Worm (Caenorhabditis elegans) whole organism, mixed stage, embryonic: ENCODE data around the gene gbb-1.

Experiments used
- M03D4.4 ChIP-seq: sonication (generic microtip); optimal IDR thresholded peaks from 2 replicates; lab custom pipeline; 2017; ENCODE audit warnings: mild to moderate bottlenecking, missing genetic modification characterization, missing compliant biosample characterization
- bed-3 ChIP-seq: fragments of 200-800 bp; sonication (Bioruptor generic); optimal IDR thresholded peaks from 3 replicates; lab custom pipeline; 2018; ENCODE audit warnings: mild to moderate bottlenecking, missing genetic modification characterization, moderate library complexity, missing compliant biosample characterization
- blmp-1 ChIP-seq: fragments of 150-350 bp; optimal IDR thresholded peaks from 2 replicates; lab custom pipeline; 2014; ENCODE audit warnings: missing biosample characterization, missing genetic modification characterization
- ceh-39 ChIP-seq: fragments of 150-350 bp; optimal IDR thresholded peaks from 2 replicates; lab custom pipeline; 2014; ENCODE audit warnings: missing biosample characterization, missing genetic modification characterization
- ceh-43 ChIP-seq: fragments of 200-800 bp; sonication (Bioruptor generic); optimal IDR thresholded peaks from 2 replicates; lab custom pipeline; 2018; ENCODE audit warnings: mild to moderate bottlenecking, missing genetic modification characterization, moderate library complexity, missing compliant biosample characterization
- ceh-83 ChIP-seq: fragments of 200-800 bp; sonication (Bioruptor generic); optimal IDR thresholded peaks from 2 replicates; lab custom pipeline; 2018; ENCODE audit warnings: mild to moderate bottlenecking, missing genetic modification characterization, missing compliant biosample characterization
- ces-1 ChIP-seq: fragments of 150-350 bp; optimal IDR thresholded peaks from 2 replicates; lab custom pipeline; 2014; ENCODE audit warnings: missing biosample characterization, missing genetic modification reagents, missing genetic modification characterization
- cnd-1 ChIP-seq: fragments of 200-800 bp; sonication (Bioruptor generic); optimal IDR thresholded peaks from 2 replicates; lab custom pipeline; 2018; ENCODE audit warnings: mild to moderate bottlenecking, missing genetic modification characterization, missing compliant biosample characterization
- drap-1 ChIP-seq: fragments of 200-800 bp; sonication (Bioruptor generic); optimal IDR thresholded peaks from 3 replicates; lab custom pipeline; 2018; ENCODE audit warnings: mild to moderate bottlenecking, missing genetic modification characterization, missing compliant biosample characterization
- elt-1 ChIP-seq: sonication (generic microtip); optimal IDR thresholded peaks from 2 replicates; lab custom pipeline; 2017; ENCODE audit warnings: missing genetic modification characterization, mild to moderate bottlenecking, missing compliant biosample characterization, antibody characterized with exemption, moderate library complexity, borderline replicate concordance; ENCODE audit not compliant: insufficient read depth
- elt-3 ChIP-seq: fragments of 150-350 bp; optimal IDR thresholded peaks from 2 replicates; lab custom pipeline; 2014; ENCODE audit warnings: missing biosample characterization, missing genetic modification characterization
- flh-1 ChIP-seq: fragments of 200-800 bp; sonication (Bioruptor generic); optimal IDR thresholded peaks from 2 replicates; lab custom pipeline; 2018; ENCODE audit warnings: mild to moderate bottlenecking, missing genetic modification characterization, moderate library complexity, missing compliant biosample characterization
- ham-2 ChIP-seq: fragments of 200-800 bp; sonication (Bioruptor generic); optimal IDR thresholded peaks from 2 replicates; lab custom pipeline; 2018; ENCODE audit warnings: mild to moderate bottlenecking, missing genetic modification characterization, missing compliant biosample characterization
- hlh-1 ChIP-seq: fragments of 150-350 bp; optimal IDR thresholded peaks from 2 replicates; lab custom pipeline; 2014; ENCODE audit warnings: missing biosample characterization, missing genetic modification reagents, missing genetic modification characterization
- lin-13 ChIP-seq: fragments of 150-350 bp; optimal IDR thresholded peaks from 2 replicates; lab custom pipeline; 2014; ENCODE audit warnings: missing biosample characterization, missing genetic modification characterization
- lin-32 ChIP-seq: fragments of 200-800 bp; sonication (Bioruptor generic); optimal IDR thresholded peaks from 2 replicates; lab custom pipeline; 2018; ENCODE audit warnings: mild to moderate bottlenecking, missing genetic modification characterization, missing compliant biosample characterization
- lsy-2 ChIP-seq: fragments of 150-350 bp; optimal IDR thresholded peaks from 2 replicates; lab custom pipeline; 2014; ENCODE audit warnings: missing biosample characterization, missing genetic modification characterization
- mab-5 ChIP-seq: fragments of 150-350 bp; optimal IDR thresholded peaks from 2 replicates; lab custom pipeline; 2014; ENCODE audit warnings: missing biosample characterization, missing genetic modification characterization
- mep-1 ChIP-seq: fragments of 150-350 bp; optimal IDR thresholded peaks from 2 replicates; lab custom pipeline; 2017; ENCODE audit warnings: missing biosample characterization, missing genetic modification reagents, missing genetic modification characterization, inconsistent platforms
- mls-2 ChIP-seq: sonication (generic microtip); optimal IDR thresholded peaks from 2 replicates; lab custom pipeline; 2016; ENCODE audit warnings: mild to moderate bottlenecking, missing genetic modification characterization, moderate library complexity, missing compliant biosample characterization
- nhr-12 ChIP-seq: fragments of 150-350 bp; optimal IDR thresholded peaks from 2 replicates; lab custom pipeline; 2014; ENCODE audit warnings: missing biosample characterization, missing genetic modification characterization
- nhr-2 ChIP-seq: fragments of 150-350 bp; optimal IDR thresholded peaks from 2 replicates; lab custom pipeline; 2014; ENCODE audit warnings: missing biosample characterization, missing genetic modification characterization
- nhr-237 ChIP-seq: fragments of 150-350 bp; optimal IDR thresholded peaks from 2 replicates; lab custom pipeline; 2014; ENCODE audit warnings: missing biosample characterization, missing genetic modification characterization
- nhr-28 ChIP-seq: fragments of 150-350 bp; optimal IDR thresholded peaks from 2 replicates; lab custom pipeline; 2014; ENCODE audit warnings: missing biosample characterization, missing genetic modification characterization
- nhr-76 ChIP-seq: sonication (generic microtip); optimal IDR thresholded peaks from 2 replicates; lab custom pipeline; 2017; ENCODE audit warnings: missing biosample characterization, missing genetic modification characterization
- pha-4 ChIP-seq: fragments of 150-350 bp; optimal IDR thresholded peaks from 2 replicates; lab custom pipeline; 2018; ENCODE audit warnings: missing biosample characterization, missing genetic modification reagents, missing genetic modification characterization
- sem-2 ChIP-seq: fragments of 200-800 bp; sonication (Bioruptor generic); optimal IDR thresholded peaks from 2 replicates; lab custom pipeline; 2018; ENCODE audit warnings: mild to moderate bottlenecking, missing genetic modification characterization, missing compliant biosample characterization
- snpc-4 ChIP-seq: fragments of 150-350 bp; optimal IDR thresholded peaks from 2 replicates; lab custom pipeline; 2014; ENCODE audit warnings: missing biosample characterization, missing genetic modification characterization
- sptf-1 ChIP-seq: sonication (generic microtip); optimal IDR thresholded peaks from 2 replicates; lab custom pipeline; 2017; ENCODE audit warnings: mild to moderate bottlenecking, missing genetic modification characterization, moderate library complexity, missing compliant biosample characterization
- tbx-8 ChIP-seq: fragments of 200-800 bp; sonication (Bioruptor generic); optimal IDR thresholded peaks from 2 replicates; lab custom pipeline; 2018; ENCODE audit warnings: mild to moderate bottlenecking, missing genetic modification characterization, moderate library complexity, missing compliant biosample characterization
- unc-39 ChIP-seq: fragments of 150-350 bp; optimal IDR thresholded peaks from 2 replicates; lab custom pipeline; 2014; ENCODE audit warnings: missing biosample characterization, missing genetic modification characterization
- unc-62 ChIP-seq: fragments of 150-350 bp; optimal IDR thresholded peaks from 2 replicates; lab custom pipeline; 2014; ENCODE audit warnings: missing biosample characterization, missing genetic modification reagents, missing genetic modification characterization
- zip-8 ChIP-seq: fragments of 150-350 bp; optimal IDR thresholded peaks from 2 replicates; lab custom pipeline; 2014; ENCODE audit warnings: missing biosample characterization, missing genetic modification characterization
- ztf-11 ChIP-seq: fragments of 150-350 bp; optimal IDR thresholded peaks from 2 replicates; lab custom pipeline; 2014; ENCODE audit warnings: missing biosample characterization, missing genetic modification characterization

Gene gbb-1

ce11 chrX:2981715-2982114, 24.0 kb downstream of the gbb-1 start, which contains the start of gene nspg-5:
nspg-5 (plus strand) TSS chrX:2982015.
- TF ChIP-seq ces-1: no peak
- TF ChIP-seq sptf-1 (tag; lab: Kevin White, UChicago): no peak
- no peak for TF ChIP-seq ztf-11 (tag; lab: Kevin White, UChicago)
- TF ChIP-seq unc-62 (GFP tag; lab: Kevin White, UChicago): no peak
- no peak for TF ChIP-seq mab-5 (tag; lab: Kevin White, UChicago)
- TF ChIP-seq elt-3 (tag; lab: Kevin White, UChicago): no peak
- no peak for TF ChIP-seq nhr-12 (tag; lab: Kevin White, UChicago)
- TF ChIP-seq, all 35 proteins: peak for 0

- TF ChIP-seq nhr-2 (tag; lab: Kevin White, UChicago) (no peak), zip-8 (tag; lab: Kevin White, UChicago) (no peak), lin-32 (GFP tag; lab: Kevin White, UChicago) (no peak), tbx-8 (no peak), cnd-1 (tag; lab: Kevin White, UChicago) (no peak), nhr-237 (tag; lab: Kevin White, UChicago) (no peak), sptf-1 (tag; lab: Kevin White, UChicago) (no peak), ceh-39 (tag; lab: Kevin White, UChicago) (no peak), flh-1 (GFP tag; lab: Kevin White, UChicago) (no peak), snpc-4 (tag; lab: Kevin White, UChicago) (no peak), unc-62 (GFP tag; lab: Kevin White, UChicago) (no peak), ham-2 (GFP tag; lab: Kevin White, UChicago) (no peak), M03D4.4 (tag; lab: Kevin White, UChicago) (no peak), nhr-12 (tag; lab: Kevin White, UChicago) (no peak), ces-1 (no peak), nhr-28 (tag; lab: Kevin White, UChicago) (no peak), sem-2 (no peak)
Observed at ce11 chrX:2983996-2984395, 26.3 kb downstream of the gbb-1 start, which contains the start of gene osm-5. osm-5 (plus strand) TSS chrX:2984263.

- TF ChIP-seq mls-2 (tag; lab: Kevin White, UChicago) (no peak), unc-39 (tag; lab: Kevin White, UChicago) (no peak), nhr-76 (tag; lab: Kevin White, UChicago) (no peak), hlh-1 (tag; lab: Kevin White, UChicago) (no peak), drap-1 (no peak)
Observed at ce11 chrX:2990145-2990544, 32.4 kb downstream of the gbb-1 start.

- TF ChIP-seq lin-32 (GFP tag; lab: Kevin White, UChicago) (no peak), nhr-237 (tag; lab: Kevin White, UChicago) (no peak), lsy-2 (tag; lab: Kevin White, UChicago) (no peak), elt-3 (tag; lab: Kevin White, UChicago) (no peak), nhr-76 (tag; lab: Kevin White, UChicago) (no peak), flh-1 (GFP tag; lab: Kevin White, UChicago) (no peak), lin-13 (tag; lab: Kevin White, UChicago) (no peak), M03D4.4 (tag; lab: Kevin White, UChicago) (no peak), elt-1 (tag; lab: Kevin White, UChicago) (no peak), pha-4 (no peak), ces-1 (no peak), blmp-1 (tag; lab: Kevin White, UChicago) (no peak), nhr-12 (tag; lab: Kevin White, UChicago) (no peak), sptf-1 (tag; lab: Kevin White, UChicago) (no peak)
- TF ChIP-seq, all 35 proteins: peak for 0
Observed at ce11 chrX:2996318-2996717, 38.6 kb downstream of the gbb-1 start.

ce11 chrX:2996976-2997399, 39.3 kb downstream of the gbb-1 start:
- TF ChIP-seq ztf-11 (tag; lab: Kevin White, UChicago): peak; percentile 90
- peak; percentile 91 for TF ChIP-seq elt-3 (tag; lab: Kevin White, UChicago)
- TF ChIP-seq cnd-1 (tag; lab: Kevin White, UChicago): peak; percentile 81
- peak; percentile 89 for TF ChIP-seq mep-1 (tag; lab: Kevin White, UChicago)
- no peak for TF ChIP-seq snpc-4 (tag; lab: Kevin White, UChicago)
- TF ChIP-seq mls-2 (tag; lab: Kevin White, UChicago): no peak
- no peak for TF ChIP-seq ham-2 (GFP tag; lab: Kevin White, UChicago)
- TF ChIP-seq ceh-39 (tag; lab: Kevin White, UChicago): peak; percentile 97
- TF ChIP-seq nhr-28 (tag; lab: Kevin White, UChicago): peak; percentile 53
- TF ChIP-seq nhr-2 (tag; lab: Kevin White, UChicago): peak; percentile 58
- TF ChIP-seq ceh-43 (GFP tag; lab: Kevin White, UChicago): peak; percentile 32
- no peak for TF ChIP-seq sem-2
- no peak for TF ChIP-seq tbx-8
- TF ChIP-seq ces-1: peak; percentile 99
- peak; percentile 100 for TF ChIP-seq nhr-237 (tag; lab: Kevin White, UChicago)
- peak; percentile 89 for TF ChIP-seq lsy-2 (tag; lab: Kevin White, UChicago)
- TF ChIP-seq mab-5 (tag; lab: Kevin White, UChicago): peak; percentile 94
- peak; percentile 87 for TF ChIP-seq sptf-1 (tag; lab: Kevin White, UChicago)
- peak; percentile 91 for TF ChIP-seq drap-1
- peak; percentile 46 for TF ChIP-seq M03D4.4 (tag; lab: Kevin White, UChicago)
- no peak for TF ChIP-seq bed-3 (GFP tag; lab: Kevin White, UChicago)
- peak; percentile 92 for TF ChIP-seq unc-62 (GFP tag; lab: Kevin White, UChicago)
- TF ChIP-seq flh-1 (GFP tag; lab: Kevin White, UChicago): no peak
- TF ChIP-seq blmp-1 (tag; lab: Kevin White, UChicago): no peak
- peak; percentile 41 for TF ChIP-seq nhr-12 (tag; lab: Kevin White, UChicago)
- TF ChIP-seq elt-1 (tag; lab: Kevin White, UChicago): peak; percentile 34
- TF ChIP-seq pha-4: peak; percentile 97
- TF ChIP-seq ceh-83: peak; percentile 68
- peak; percentile 60 for TF ChIP-seq nhr-76 (tag; lab: Kevin White, UChicago)
- TF ChIP-seq hlh-1 (tag; lab: Kevin White, UChicago): peak; percentile 72
- TF ChIP-seq lin-13 (tag; lab: Kevin White, UChicago): peak; percentile 72
- TF ChIP-seq zip-8 (tag; lab: Kevin White, UChicago): peak; percentile 6
- peak; percentile 61 for TF ChIP-seq unc-39 (tag; lab: Kevin White, UChicago)
